Fruit fly (Drosophila melanogaster): ENCODE measurements around the gene Tsp3A.

The Tsp3A gene

dm6 chrX:2593753-2594096 is 25.8 kb downstream of the Tsp3A start (continued):
- peak; percentile 85 for TF ChIP-seq CG17385 (GFP tag; optimal IDR thresholded peaks at IDR 0.05)
- TF ChIP-seq jigr1 (GFP tag; IDR thresholded peaks at IDR 0.05), result peak; percentile 90
- TF ChIP-seq lilli (GFP tag; optimal IDR thresholded peaks at IDR 0.05), result peak; percentile 96
- TF ChIP-seq CG18599 (GFP tag; optimal IDR thresholded peaks at IDR 0.05), result peak; percentile 97
- TF ChIP-seq Blimp-1 (GFP tag; optimal IDR thresholded peaks at IDR 0.05), result peak; percentile 83
- TF ChIP-seq CG4328 (GFP tag; optimal IDR thresholded peaks at IDR 0.05), result peak; percentile 42
- TF ChIP-seq danr (GFP tag; IDR thresholded peaks at IDR 0.05), result peak; percentile 86
- TF ChIP-seq CkIIα-i1 (GFP tag; IDR thresholded peaks at IDR 0.05), result peak; percentile 85
- TF ChIP-seq en (GFP tag; optimal IDR thresholded peaks at IDR 0.05), result peak; percentile 69
- peak; percentile 90 for TF ChIP-seq gsb (GFP tag; IDR thresholded peaks at IDR 0.05)
- peak; percentile 88 for TF ChIP-seq CG7357 (GFP tag; IDR thresholded peaks at IDR 0.05)
- peak; percentile 93 for TF ChIP-seq CG14667 (GFP tag; IDR thresholded peaks at IDR 0.05)
- peak; percentile 94 for TF ChIP-seq CHES-1-like (GFP tag; optimal IDR thresholded peaks at IDR 0.05)
- TF ChIP-seq CG18619 (GFP tag; optimal IDR thresholded peaks at IDR 0.05), result peak; percentile 87
- no peak for TF ChIP-seq hkb (optimal IDR thresholded peaks at IDR 0.05)
- TF ChIP-seq hkb (GFP tag; IDR thresholded peaks at IDR 0.05), result peak; percentile 93
- peak; percentile 89 for TF ChIP-seq org-1 (GFP tag; optimal IDR thresholded peaks at IDR 0.05)
- peak; percentile 77 for TF ChIP-seq CG12744 (GFP tag; optimal IDR thresholded peaks at IDR 0.05)
- peak; percentile 92 for TF ChIP-seq schlank (tag; optimal IDR thresholded peaks at IDR 0.05)
- TF ChIP-seq CG11247 (GFP tag; IDR thresholded peaks at IDR 0.05), result peak; percentile 95
- TF ChIP-seq CG6254 (GFP tag; optimal IDR thresholded peaks at IDR 0.05), result peak; percentile 51
- peak; percentile 93 for TF ChIP-seq Side (GFP tag; optimal IDR thresholded peaks at IDR 0.05)
- TF ChIP-seq CTCF (GFP tag; optimal IDR thresholded peaks at IDR 0.05), result peak; percentile 45
- peak; percentile 78 for TF ChIP-seq Atf3 (GFP tag; optimal IDR thresholded peaks at IDR 0.05)
- TF ChIP-seq GATAe (GFP tag; conservative IDR thresholded peaks at IDR 0.05), result peak; percentile 98
- peak; percentile 92 for TF ChIP-seq ara (GFP tag; IDR thresholded peaks at IDR 0.05)
- TF ChIP-seq ab (GFP tag; optimal IDR thresholded peaks at IDR 0.05), result peak; percentile 84
- TF ChIP-seq Elba2 (GFP tag; optimal IDR thresholded peaks at IDR 0.05), result peak; percentile 7
- TF ChIP-seq klu (GFP tag; IDR thresholded peaks at IDR 0.05), result peak; percentile 87
- TF ChIP-seq sna (GFP tag; IDR thresholded peaks at IDR 0.05; ENCODE audit: partially characterized antibody), result no peak
- no peak for TF ChIP-seq Jarid2 (GFP tag; optimal IDR thresholded peaks at IDR 0.05)
- TF ChIP-seq CG2199 (GFP tag; IDR thresholded peaks at IDR 0.05), result peak; percentile 80; the same call in 2 of the 3 replicates
- peak; percentile 39 for TF ChIP-seq ftz-f1 (GFP tag; optimal IDR thresholded peaks at IDR 0.05)
- TF ChIP-seq gcm2 (GFP tag; optimal IDR thresholded peaks at IDR 0.05), result peak; percentile 69
- peak; percentile 63 for TF ChIP-seq trh (GFP tag; optimal IDR thresholded peaks at IDR 0.05)
- peak; percentile 74 for TF ChIP-seq Doc2 (GFP tag; IDR thresholded peaks at IDR 0.05)
- TF ChIP-seq CrebB (tag; optimal IDR thresholded peaks at IDR 0.05), result peak; percentile 84
- TF ChIP-seq lmd (GFP tag; IDR thresholded peaks at IDR 0.05), result peak; percentile 96
- peak; percentile 95 for TF ChIP-seq CG7839 (tag; optimal IDR thresholded peaks at IDR 0.05)
- peak; percentile 58 for TF ChIP-seq CG1529 (GFP tag; optimal IDR thresholded peaks at IDR 0.05)
- TF ChIP-seq chn (GFP tag; optimal IDR thresholded peaks at IDR 0.05), result peak; percentile 79
- TF ChIP-seq CG15479 (GFP tag; optimal IDR thresholded peaks at IDR 0.05), result peak; percentile 42
- peak; percentile 84 for TF ChIP-seq Hr3 (GFP tag; optimal IDR thresholded peaks at IDR 0.05)
- TF ChIP-seq CG10321 (GFP tag; IDR thresholded peaks at IDR 0.05), result peak; percentile 66
- peak; percentile 68 for TF ChIP-seq CG8359 (GFP tag; optimal IDR thresholded peaks at IDR 0.05; ENCODE audit: borderline replicate concordance)
- TF ChIP-seq MESR4 (GFP tag; optimal IDR thresholded peaks at IDR 0.05), result peak; percentile 30
- no peak for TF ChIP-seq unc-4 (GFP tag; IDR thresholded peaks at IDR 0.05; ENCODE audit: partially characterized antibody)
- peak; percentile 55; the same call in 2 of the 3 replicates for TF ChIP-seq vnd (GFP tag; IDR thresholded peaks at IDR 0.05; ENCODE audit: partially characterized antibody)
- TF ChIP-seq pb (GFP tag; optimal IDR thresholded peaks at IDR 0.05), result peak; percentile 91
- TF ChIP-seq CG12299 (tag; optimal IDR thresholded peaks at IDR 0.05), result peak; percentile 73
- peak; percentile 94 for TF ChIP-seq H15 (GFP tag; IDR thresholded peaks at IDR 0.05)
- no peak for TF ChIP-seq abd-A (tag; optimal IDR thresholded peaks at IDR 0.05)
- peak; percentile 98 for TF ChIP-seq CG11456 (GFP tag; IDR thresholded peaks at IDR 0.05)
